Fruit fly (Drosophila melanogaster) whole organism, embryonic: ENCODE data around the gene anchor.
A peak's percentile ranks its signal among the peaks of the same experiment; 100 is the strongest.

Experiments
- Atf-2 ChIP-seq: fragments of 200-800 bp; sonication (Bioruptor generic); optimal IDR thresholded peaks from 2 replicates; lab custom pipeline; 2016; ENCODE audit warnings: missing biosample characterization, missing genetic modification characterization
- CG10274 ChIP-seq: fragments of 200-800 bp; sonication (Bioruptor generic); optimal IDR thresholded peaks from 3 replicates; lab custom pipeline; 2017; ENCODE audit warnings: missing biosample characterization, mild to moderate bottlenecking, missing genetic modification characterization
- CG10565 ChIP-seq: fragments of 200-800 bp; sonication (Bioruptor generic); optimal IDR thresholded peaks from 3 replicates; lab custom pipeline; 2016; ENCODE audit warnings: missing biosample characterization, mild to moderate bottlenecking, missing genetic modification characterization
- CG11560 ChIP-seq: fragments of 200-800 bp; sonication (Bioruptor generic); IDR thresholded peaks from 3 replicates; pipeline ENCODE4 v1.3.6; 2022; ENCODE audit warnings: missing biosample characterization, missing genetic modification characterization
- CG12236 ChIP-seq: fragments of 200-800 bp; sonication (Bioruptor generic); optimal IDR thresholded peaks from 2 replicates; lab custom pipeline; 2016; ENCODE audit warnings: missing biosample characterization, missing genetic modification characterization
- CG12391 ChIP-seq: fragments of 200-800 bp; sonication (Bioruptor generic); optimal IDR thresholded peaks from 3 replicates; lab custom pipeline; 2018; ENCODE audit warnings: missing biosample characterization, mild to moderate bottlenecking, missing genetic modification characterization, moderate library complexity
- CG14667 ChIP-seq: fragments of 200-800 bp; sonication (Bioruptor generic); IDR thresholded peaks from 2 replicates; pipeline ENCODE4 v1.3.6; 2022; ENCODE audit warnings: missing biosample characterization, missing genetic modification characterization
- CG1529 ChIP-seq: fragments of 200-800 bp; sonication (Bioruptor generic); optimal IDR thresholded peaks from 3 replicates; lab custom pipeline; 2018; ENCODE audit warnings: missing biosample characterization, missing genetic modification characterization
- CG15514 ChIP-seq: fragments of 200-800 bp; sonication (Bioruptor generic); optimal IDR thresholded peaks from 3 replicates; lab custom pipeline; 2017; ENCODE audit warnings: missing biosample characterization, missing genetic modification characterization, mild to moderate bottlenecking, moderate library complexity, missing genetic modification reagents
- CG1792 ChIP-seq: fragments of 200-800 bp; sonication (Bioruptor generic); optimal IDR thresholded peaks from 2 replicates; lab custom pipeline; 2016; ENCODE audit warnings: missing biosample characterization, missing genetic modification characterization
- CG30403 ChIP-seq: fragments of 200-800 bp; sonication (Bioruptor generic); optimal IDR thresholded peaks from 3 replicates; lab custom pipeline; 2016; ENCODE audit warnings: missing biosample characterization, missing genetic modification characterization
- CG32767 ChIP-seq: fragments of 200-800 bp; sonication (Bioruptor generic); IDR thresholded peaks from 2 replicates; pipeline ENCODE4 v1.3.6; 2022; ENCODE audit warnings: missing biosample characterization, missing genetic modification characterization
- CG33213 ChIP-seq: fragments of 200-800 bp; sonication (Bioruptor generic); optimal IDR thresholded peaks from 3 replicates; lab custom pipeline; 2016; ENCODE audit warnings: missing biosample characterization, missing genetic modification characterization
- CG33557 ChIP-seq: fragments of 200-800 bp; sonication (Bioruptor generic); optimal IDR thresholded peaks from 2 replicates; lab custom pipeline; 2019; ENCODE audit warnings: missing biosample characterization, mild to moderate bottlenecking, missing genetic modification characterization, moderate library complexity
- CG3847 ChIP-seq: fragments of 200-800 bp; sonication (Bioruptor generic); IDR thresholded peaks from 2 replicates; pipeline ENCODE4 v1.3.6; 2022; ENCODE audit warnings: missing biosample characterization, missing genetic modification characterization
- CG4424 ChIP-seq: fragments of 200-800 bp; sonication (Bioruptor generic); optimal IDR thresholded peaks from 3 replicates; lab custom pipeline; 2016; ENCODE audit warnings: missing biosample characterization, missing genetic modification characterization
- CG4707 ChIP-seq: fragments of 200-800 bp; sonication (Bioruptor generic); optimal IDR thresholded peaks from 2 replicates; lab custom pipeline; 2018; ENCODE audit warnings: missing biosample characterization, mild to moderate bottlenecking, missing genetic modification characterization, moderate library complexity
- CG6175 ChIP-seq: fragments of 200-800 bp; sonication (Bioruptor generic); IDR thresholded peaks from 3 replicates; pipeline ENCODE4 v1.3.6; 2022; ENCODE audit warnings: missing biosample characterization, missing genetic modification characterization
- CG6654 ChIP-seq: fragments of 200-800 bp; sonication (Bioruptor generic); optimal IDR thresholded peaks from 2 replicates; lab custom pipeline; 2017; ENCODE audit warnings: missing biosample characterization, mild to moderate bottlenecking, missing genetic modification characterization
- CG6854 ChIP-seq: fragments of 200-800 bp; sonication (Bioruptor generic); optimal IDR thresholded peaks from 3 replicates; lab custom pipeline; 2017; ENCODE audit warnings: missing biosample characterization, mild to moderate bottlenecking, missing genetic modification characterization
- CG7839 ChIP-seq: fragments of 200-800 bp; sonication (Bioruptor generic); optimal IDR thresholded peaks from 3 replicates; lab custom pipeline; 2018; ENCODE audit warnings: missing biosample characterization, mild to moderate bottlenecking, missing genetic modification characterization, moderate library complexity
- CG9215 ChIP-seq: fragments of 200-800 bp; sonication (Bioruptor generic); IDR thresholded peaks from 2 replicates; pipeline ENCODE4 v1.3.6; 2022; ENCODE audit warnings: missing biosample characterization, missing genetic modification characterization
- CG9609 ChIP-seq: fragments of 200-800 bp; sonication (Bioruptor generic); optimal IDR thresholded peaks from 3 replicates; lab custom pipeline; 2016; ENCODE audit warnings: missing biosample characterization, missing genetic modification characterization
- CG9727 ChIP-seq: fragments of 200-800 bp; sonication (Bioruptor generic); optimal IDR thresholded peaks from 3 replicates; lab custom pipeline; 2017; ENCODE audit warnings: missing biosample characterization, mild to moderate bottlenecking, missing genetic modification characterization
- Dek ChIP-seq: fragments of 200-800 bp; sonication (Bioruptor generic); optimal IDR thresholded peaks from 3 replicates; lab custom pipeline; 2019; ENCODE audit warnings: missing biosample characterization, mild to moderate bottlenecking, missing genetic modification characterization, moderate library complexity
- Hey ChIP-seq: fragments of 200-800 bp; sonication (Bioruptor generic); optimal IDR thresholded peaks from 3 replicates; lab custom pipeline; 2018; ENCODE audit warnings: missing biosample characterization, mild to moderate bottlenecking, missing genetic modification characterization
- Hmx ChIP-seq: fragments of 200-800 bp; sonication (Bioruptor generic); optimal IDR thresholded peaks from 2 replicates; lab custom pipeline; 2016; ENCODE audit warnings: missing biosample characterization, missing genetic modification characterization
- Hr3 ChIP-seq: fragments of 200-800 bp; sonication (Bioruptor generic); optimal IDR thresholded peaks from 3 replicates; lab custom pipeline; 2016; ENCODE audit warnings: missing biosample characterization, missing genetic modification characterization
- Kr ChIP-seq: fragments of 200-800 bp; sonication (Bioruptor generic); optimal IDR thresholded peaks from 2 replicates; lab custom pipeline; 2017; ENCODE audit warnings: missing biosample characterization, mild to moderate bottlenecking, missing genetic modification characterization
- MTF-1 ChIP-seq: fragments of 200-800 bp; sonication (Bioruptor generic); optimal IDR thresholded peaks from 2 replicates; lab custom pipeline; 2018; ENCODE audit warnings: missing biosample characterization, mild to moderate bottlenecking, missing genetic modification characterization, borderline replicate concordance
- NK7.1 ChIP-seq: fragments of 200-800 bp; sonication (Bioruptor generic); optimal IDR thresholded peaks from 3 replicates; lab custom pipeline; 2016; ENCODE audit warnings: missing biosample characterization, missing genetic modification characterization
- Nf-YB ChIP-seq: fragments of 200-800 bp; sonication (Bioruptor generic); optimal IDR thresholded peaks from 3 replicates; lab custom pipeline; 2019; ENCODE audit warnings: missing biosample characterization, mild to moderate bottlenecking, missing genetic modification characterization, moderate library complexity
- Tbp ChIP-seq: fragments of >200 bp; optimal IDR thresholded peaks from 2 replicates; lab custom pipeline; 2018; ENCODE audit warnings: missing biosample characterization, missing genetic modification characterization
- al ChIP-seq: fragments of 200-800 bp; sonication (Bioruptor generic); IDR thresholded peaks from 2 replicates; pipeline ENCODE4 v1.3.6; 2022; ENCODE audit warnings: missing biosample characterization, missing genetic modification characterization
- cad ChIP-seq: fragments of >200 bp; optimal IDR thresholded peaks from 2 replicates; lab custom pipeline; 2017; ENCODE audit warnings: missing biosample characterization, missing genetic modification characterization
- cato ChIP-seq: fragments of 200-800 bp; sonication (Bioruptor generic); optimal IDR thresholded peaks from 2 replicates; lab custom pipeline; 2016; ENCODE audit warnings: missing biosample characterization, missing genetic modification characterization, borderline replicate concordance
- chn ChIP-seq: fragments of 200-800 bp; sonication (Bioruptor generic); optimal IDR thresholded peaks from 2 replicates; lab custom pipeline; 2016; ENCODE audit warnings: missing biosample characterization, missing genetic modification characterization
- corto ChIP-seq: fragments of 200-800 bp; sonication (Bioruptor generic); optimal IDR thresholded peaks from 2 replicates; lab custom pipeline; 2016; ENCODE audit warnings: missing biosample characterization, mild to moderate bottlenecking, missing genetic modification characterization, moderate library complexity
- ftz-f1 ChIP-seq: fragments of 200-800 bp; sonication (Bioruptor generic); optimal IDR thresholded peaks from 2 replicates; lab custom pipeline; 2016; ENCODE audit warnings: missing biosample characterization, missing genetic modification characterization
- gfzf ChIP-seq: fragments of 200-800 bp; sonication (Bioruptor generic); optimal IDR thresholded peaks from 2 replicates; lab custom pipeline; 2016; ENCODE audit warnings: missing biosample characterization, mild to moderate bottlenecking, missing genetic modification characterization, moderate library complexity
- ham ChIP-seq: fragments of 200-800 bp; sonication (Bioruptor generic); IDR thresholded peaks from 2 replicates; pipeline ENCODE4 v1.3.6; 2022; ENCODE audit warnings: missing biosample characterization, missing genetic modification characterization
- jing ChIP-seq: fragments of 200-800 bp; sonication (Bioruptor generic); optimal IDR thresholded peaks from 2 replicates; lab custom pipeline; 2018; ENCODE audit warnings: missing biosample characterization, mild to moderate bottlenecking, missing genetic modification characterization
- lov ChIP-seq, 2 experiments: fragments of 200-800 bp in 1 of 2; fragments of >200 bp in 1 of 2; sonication (Bioruptor generic) in 1 of 2; IDR thresholded peaks in 1 of 2; optimal IDR thresholded peaks in 1 of 2; 2 replicates in 1 of 2; 3 replicates in 1 of 2; pipeline versions ENCODE4 v1.3.6 to Lab custom; 2017 to 2022; ENCODE audit warnings: missing biosample characterization in 1 of 2, missing genetic modification characterization in 1 of 2
- ranshi ChIP-seq: fragments of 200-800 bp; sonication (Bioruptor generic); IDR thresholded peaks from 2 replicates; pipeline ENCODE4 v1.3.6; 2022; ENCODE audit warnings: missing biosample characterization, missing genetic modification characterization
- salm ChIP-seq: fragments of 200-800 bp; sonication (Bioruptor generic); optimal IDR thresholded peaks from 2 replicates; lab custom pipeline; 2018; ENCODE audit warnings: missing biosample characterization, mild to moderate bottlenecking, missing genetic modification characterization
- sd ChIP-seq: fragments of 200-800 bp; sonication (Bioruptor generic); optimal IDR thresholded peaks from 3 replicates; lab custom pipeline; 2018; ENCODE audit warnings: missing biosample characterization, mild to moderate bottlenecking, missing genetic modification characterization, moderate library complexity
- sens-2 ChIP-seq: fragments of 200-800 bp; sonication (Bioruptor generic); IDR thresholded peaks from 2 replicates; pipeline ENCODE4 v1.3.6; 2022; ENCODE audit warnings: missing biosample characterization, missing genetic modification characterization
- z ChIP-seq: fragments of 200-800 bp; sonication (Bioruptor generic); IDR thresholded peaks from 3 replicates; pipeline ENCODE4 v1.3.6; 2022; ENCODE audit warnings: missing biosample characterization, missing genetic modification characterization

anchor gene

dm6 chr3L:17653701-17654667, 32.4 kb downstream of the anchor start, which contains the start of the genes Krn, Ndfip and CG7484 (continued):
- peak; percentile 39 for TF ChIP-seq CG10274 (GFP tag; lab: Kevin White, UChicago)
- TF ChIP-seq corto (GFP tag; lab: Kevin White, UChicago) = peak; percentile 61
- TF ChIP-seq CG12236 (GFP tag; lab: Kevin White, UChicago) = peak; percentile 46
- TF ChIP-seq CG33557 = peak; percentile 86
- TF ChIP-seq CG9727 = peak; percentile 88
- peak; percentile 17 for TF ChIP-seq NK7.1 (GFP tag; lab: Kevin White, UChicago)
- TF ChIP-seq Hmx (GFP tag; lab: Kevin White, UChicago) = peak; percentile 31
- TF ChIP-seq Hr3 = peak; percentile 88
- peak; percentile 90 for TF ChIP-seq CG7839
- TF ChIP-seq CG6175 (GFP tag; lab: Robert Waterston, UW) = peak; percentile 74
- 0 out of 2 replicates have a peak, but pooled peaks have one; percentile 59 for TF ChIP-seq ham (GFP tag; lab: Robert Waterston, UW)
- TF ChIP-seq ranshi (GFP tag; lab: Robert Waterston, UW) = peak; percentile 77; the same call in 1 of the 2 replicates
- TF ChIP-seq CG11560 = peak; percentile 82; the same call in 1 of the 3 replicates
- peak; percentile 88 for TF ChIP-seq CG4424
- TF ChIP-seq sens-2 (GFP tag; lab: Robert Waterston, UW) = no peak
- peak; percentile 81 for TF ChIP-seq al (GFP tag; lab: Robert Waterston, UW)
- peak; percentile 34 for TF ChIP-seq Hey (tag; lab: Kevin White, UChicago)
- TF ChIP-seq chn (GFP tag; lab: Kevin White, UChicago) = peak; percentile 70
- peak; percentile 71 for TF ChIP-seq Atf-2
- TF ChIP-seq CG9609 (GFP tag; lab: Kevin White, UChicago) = peak; percentile 80
- TF ChIP-seq CG30403 (GFP tag; lab: Kevin White, UChicago) = peak; percentile 95
- peak; percentile 96 for TF ChIP-seq CG12391
- peak; percentile 49 for TF ChIP-seq CG6654 (GFP tag; lab: Kevin White, UChicago)
- no peak for TF ChIP-seq Tbp (GFP tag; lab: Kevin White, UChicago)
- TF ChIP-seq CG9215 = peak; percentile 91
- no peak for TF ChIP-seq lov (optimal IDR thresholded peaks at IDR 0.05; lab: Kevin White, UChicago)
- TF ChIP-seq lov (GFP tag; IDR thresholded peaks at IDR 0.05; lab: Robert Waterston, UW) = no peak
- TF ChIP-seq CG3847 = peak; percentile 90
- no peak for TF ChIP-seq CG10565 (GFP tag; lab: Kevin White, UChicago)
- TF ChIP-seq CG15514 (GFP tag; lab: Kevin White, UChicago) = peak; percentile 71
- TF ChIP-seq Kr (GFP tag; lab: Kevin White, UChicago) = no peak
- TF ChIP-seq CG1529 (GFP tag; lab: Kevin White, UChicago) = peak; percentile 54
- TF ChIP-seq gfzf (GFP tag; lab: Kevin White, UChicago) = no peak
- no peak for TF ChIP-seq cad (GFP tag; lab: Kevin White, UChicago)
- peak; percentile 82 for TF ChIP-seq cato
- no peak for TF ChIP-seq ftz-f1
- TF ChIP-seq sd (tag; lab: Kevin White, UChicago) = peak; percentile 75
- TF ChIP-seq CG14667 (GFP tag; lab: Robert Waterston, UW) = peak; percentile 76
- TF ChIP-seq CG32767 (GFP tag; lab: Robert Waterston, UW) = peak; percentile 53; the same call in 1 of the 2 replicates
- peak; percentile 25 for TF ChIP-seq MTF-1 (GFP tag; lab: Kevin White, UChicago)
- TF ChIP-seq CG33213 (GFP tag; lab: Kevin White, UChicago) = peak; percentile 71
- TF ChIP-seq CG6854 (GFP tag; lab: Kevin White, UChicago) = peak; percentile 20
- TF ChIP-seq CG1792 = no peak
- TF ChIP-seq salm (tag; lab: Kevin White, UChicago) = peak; percentile 74
- TF ChIP-seq z = no peak
- TF ChIP-seq Dek (tag; lab: Kevin White, UChicago) = peak; percentile 87
- no peak for TF ChIP-seq CG4707 (GFP tag; lab: Kevin White, UChicago)
- peak; percentile 72 for TF ChIP-seq Nf-YB (GFP tag; lab: Kevin White, UChicago)
- TF ChIP-seq jing (GFP tag; lab: Kevin White, UChicago) = peak; percentile 53
